Fruit fly (Drosophila melanogaster): Measurements from ENCODE around the gene Lsd-2.

DNA sequence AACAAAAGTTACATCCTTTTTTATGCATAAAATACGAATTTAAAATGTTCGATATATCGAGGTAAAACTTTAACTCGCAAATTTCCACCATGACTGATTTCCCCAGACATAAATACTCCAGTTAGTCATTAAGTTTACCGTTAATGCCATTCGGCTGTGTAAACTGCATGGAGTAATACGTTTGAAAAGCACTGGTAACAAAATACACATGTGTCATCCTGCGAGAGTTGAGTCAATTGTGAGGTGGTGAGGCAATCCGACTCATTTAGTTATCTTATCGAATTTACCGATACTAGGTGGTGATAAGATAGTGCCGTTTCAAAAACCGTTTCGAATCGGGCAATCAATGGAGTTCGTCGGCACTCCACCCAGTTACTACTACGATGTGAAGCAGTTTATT is 30.4 kb downstream of the Lsd-2 start:
- TF ChIP-seq Mnt (GFP tag; optimal IDR thresholded peaks at IDR 0.05), result peak; percentile 28
- no peak for TF ChIP-seq CG7101 (tag; optimal IDR thresholded peaks at IDR 0.05)
- no peak for TF ChIP-seq toe (GFP tag; optimal IDR thresholded peaks at IDR 0.05)
- no peak for TF ChIP-seq CG5204 (GFP tag; optimal IDR thresholded peaks at IDR 0.05)
- TF ChIP-seq cic (GFP tag; optimal IDR thresholded peaks at IDR 0.05), result peak; percentile 57
- TF ChIP-seq kay (GFP tag; ENCODE audit: borderline replicate concordance), result peak; percentile 69
- no peak for TF ChIP-seq CG7045 (GFP tag; optimal IDR thresholded peaks at IDR 0.05)
- TF ChIP-seq CG14711 (tag; optimal IDR thresholded peaks at IDR 0.05), result no peak
- TF ChIP-seq CG1620 (GFP tag; optimal IDR thresholded peaks at IDR 0.05), result no peak
- no peak for TF ChIP-seq CG11617 (GFP tag; optimal IDR thresholded peaks at IDR 0.05)
- TF ChIP-seq Hr96 (GFP tag; optimal IDR thresholded peaks at IDR 0.05), result no peak
